Fruit fly (Drosophila melanogaster): ENCODE data around the gene CG46525.

Gene CG46525

DNA sequence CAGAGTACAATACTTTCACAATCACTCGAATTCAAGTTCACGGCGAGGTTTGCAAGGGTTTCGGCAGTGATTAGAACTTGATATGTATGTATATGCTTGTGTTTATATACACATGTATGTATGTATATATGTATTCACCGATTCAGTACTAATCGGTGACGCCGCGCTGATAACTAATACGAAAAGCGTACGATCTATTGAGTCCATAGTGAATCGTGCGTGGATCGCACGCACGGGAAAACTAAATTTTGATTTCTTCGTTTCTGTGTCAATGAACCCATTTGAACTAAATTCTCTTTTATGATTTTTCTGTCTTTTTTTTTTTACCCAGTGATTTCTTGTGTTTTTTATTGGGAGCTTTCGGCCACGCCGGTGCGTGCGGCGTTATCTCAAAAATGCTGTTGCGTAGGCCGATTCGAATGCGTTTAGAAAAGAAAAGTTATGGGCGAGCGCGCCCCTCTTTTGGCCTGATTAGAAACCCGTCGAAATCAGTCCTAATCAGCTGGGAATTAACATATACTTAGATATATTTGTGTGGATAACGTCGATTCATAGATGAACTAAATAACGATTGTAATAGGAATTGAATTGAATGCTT is 18.9 kb downstream of the CG46525 start:
- TF ChIP-seq cwo (GFP tag; optimal IDR thresholded peaks at IDR 0.05) (peak; percentile 66), CG30403 (GFP tag; optimal IDR thresholded peaks at IDR 0.05) (no peak), CG12769 (tag; optimal IDR thresholded peaks at IDR 0.05) (peak; percentile 3), tll (GFP tag; optimal IDR thresholded peaks at IDR 0.05) (no peak), CG2199 (GFP tag; IDR thresholded peaks at IDR 0.05) (peak; percentile 75; the same call in 1 of the 3 replicates), Pdp1 (GFP tag; optimal IDR thresholded peaks at IDR 0.05) (peak in 1 of 2 experiments; percentile 50), CG14014 (GFP tag; IDR thresholded peaks at IDR 0.05) (no peak), Rfx (GFP tag; IDR thresholded peaks at IDR 0.05) (no peak), CG16863 (GFP tag; optimal IDR thresholded peaks at IDR 0.05) (no peak), nmo (GFP tag; optimal IDR thresholded peaks at IDR 0.05) (no peak), ash1 (GFP tag; optimal IDR thresholded peaks at IDR 0.05) (no peak), abd-A (tag; optimal IDR thresholded peaks at IDR 0.05) (peak; percentile 73), CG3838 (GFP tag; optimal IDR thresholded peaks at IDR 0.05) (no peak), CG11560 (tag; IDR thresholded peaks at IDR 0.05) (no peak), sr (GFP tag; IDR thresholded peaks at IDR 0.05) (peak; percentile 91), Neu2 (GFP tag; optimal IDR thresholded peaks at IDR 0.05; ENCODE audit: borderline replicate concordance) (no peak), dmrt11E (tag; optimal IDR thresholded peaks at IDR 0.05) (no peak), CG15601 (tag; optimal IDR thresholded peaks at IDR 0.05) (no peak), CG11504 (tag; optimal IDR thresholded peaks at IDR 0.05) (no peak), stwl (tag; optimal IDR thresholded peaks at IDR 0.05) (no peak), CG11723 (GFP tag; optimal IDR thresholded peaks at IDR 0.05) (no peak), CG7357 (GFP tag; IDR thresholded peaks at IDR 0.05) (no peak), Nf-YB (GFP tag; optimal IDR thresholded peaks at IDR 0.05) (no peak), Blimp-1 (GFP tag; optimal IDR thresholded peaks at IDR 0.05) (peak; percentile 97), Awh (GFP tag; IDR thresholded peaks at IDR 0.05) (peak; percentile 61), sd (tag; optimal IDR thresholded peaks at IDR 0.05) (peak; percentile 92), crc (GFP tag; optimal IDR thresholded peaks at IDR 0.05) (no peak), GATAe (GFP tag; conservative IDR thresholded peaks at IDR 0.05) (0 out of 2 replicates have a peak, but pooled peaks have one; percentile 32), bab2 (GFP tag; optimal IDR thresholded peaks at IDR 0.05) (no peak), emc (GFP tag; optimal IDR thresholded peaks at IDR 0.05) (no peak), Dfd (GFP tag; optimal IDR thresholded peaks at IDR 0.05) (no peak), fd102C (GFP tag; optimal IDR thresholded peaks at IDR 0.05) (no peak), CG32772 (GFP tag; IDR thresholded peaks at IDR 0.05) (no peak), Hey (tag; optimal IDR thresholded peaks at IDR 0.05) (no peak), CG12744 (GFP tag; optimal IDR thresholded peaks at IDR 0.05) (no peak), oc (tag; optimal IDR thresholded peaks at IDR 0.05) (peak; percentile 19), pzg (GFP tag; optimal IDR thresholded peaks at IDR 0.05) (no peak), ind (GFP tag; optimal IDR thresholded peaks at IDR 0.05) (no peak), CG8944 (GFP tag; optimal IDR thresholded peaks at IDR 0.05) (no peak), kni (GFP tag; optimal IDR thresholded peaks at IDR 0.05) (peak; percentile 37), ham (GFP tag; IDR thresholded peaks at IDR 0.05) (no peak), tin (GFP tag; optimal IDR thresholded peaks at IDR 0.05) (no peak), row (GFP tag; IDR thresholded peaks at IDR 0.05) (0 out of 3 replicates have a peak, but pooled peaks have one; percentile 10), ranshi (GFP tag; IDR thresholded peaks at IDR 0.05) (no peak), exex (tag; optimal IDR thresholded peaks at IDR 0.05) (peak; percentile 46), zen2 (GFP tag; IDR thresholded peaks at IDR 0.05; ENCODE audit: partially characterized antibody) (no peak), HmgZ (tag; optimal IDR thresholded peaks at IDR 0.05) (no peak), CG4730 (GFP tag; IDR thresholded peaks at IDR 0.05) (no peak), CG16815 (GFP tag; optimal IDR thresholded peaks at IDR 0.05) (no peak), CG18011 (GFP tag; optimal IDR thresholded peaks at IDR 0.05) (no peak)
